Worm (Caenorhabditis elegans): ENCODE results near the gene glf-1.

- TF ChIP-seq cey-2 (tag; optimal IDR thresholded peaks at IDR 0.05; ENCODE audit: borderline replicate concordance, insufficient read depth) (no peak), F10B5.3 (tag; optimal IDR thresholded peaks at IDR 0.05) (no peak), jun-1 (tag; optimal IDR thresholded peaks at IDR 0.05) (no peak), pqm-1 (tag; optimal IDR thresholded peaks at IDR 0.05) (no peak)
Measured at ce11 chrIV:5859876-5860275, 25.8 kb upstream of the glf-1 start, which contains the start of gene C06E7.4.

Data from whole organism, L4 larva.